Fruit fly (Drosophila melanogaster) ovary, adult (tissue): Measurements from ENCODE around the gene CG14331.

Experiments used
- CG17801 ChIP-seq: fragments of 200-800 bp; optimal IDR thresholded peaks from 2 replicates; lab custom pipeline; 2019; ENCODE audit warnings: missing biosample characterization, mild to moderate bottlenecking, missing genetic modification characterization, moderate library complexity; ENCODE audit not compliant: partially characterized antibody

Gene CG14331

dm6 chr3R:17412458-17413127 is 27.9 kb downstream of the CG14331 start, which contains the start of gene CG42821:
Gene CG42821, plus strand, starts transcription at chr3R:17413077.
- TF ChIP-seq CG17801 (GFP tag; lab: Kevin White, UChicago): no peak

- no peak for TF ChIP-seq CG17801 (GFP tag; lab: Kevin White, UChicago)
Measured at dm6 chr3R:17410808-17411207, 29.7 kb downstream of the CG14331 start, which contains the start of gene CG5863. Gene CG5863, plus strand, starts transcription at chr3R:17411108.

- no peak for TF ChIP-seq CG17801 (GFP tag; lab: Kevin White, UChicago)
Measured at dm6 chr3R:17409319-17409718, 31.2 kb downstream of the CG14331 start, which contains the start of gene CG5860. Gene CG5860, plus strand, starts transcription at chr3R:17409619.

dm6 chr3R:17407576-17407975 is 33.0 kb downstream of the CG14331 start, which contains the start of gene CG17283:
Gene CG17283, plus strand, starts transcription at chr3R:17407876.
- TF ChIP-seq CG17801 (GFP tag; lab: Kevin White, UChicago): no peak

- TF ChIP-seq CG17801 (GFP tag; lab: Kevin White, UChicago): no peak
Measured at dm6 chr3R:17406411-17406810, 34.1 kb downstream of the CG14331 start, which contains the start of the genes CG42824 and CG42798. Gene CG42824, minus strand, starts transcription at chr3R:17406511. Gene CG42798, plus strand, starts transcription at chr3R:17406678.

dm6 chr3R:17405009-17405408 is 35.5 kb downstream of the CG14331 start, which contains the start of gene CG42823:
Gene CG42823, minus strand, starts transcription at chr3R:17405109.
- no peak for TF ChIP-seq CG17801 (GFP tag; lab: Kevin White, UChicago)

DNA sequence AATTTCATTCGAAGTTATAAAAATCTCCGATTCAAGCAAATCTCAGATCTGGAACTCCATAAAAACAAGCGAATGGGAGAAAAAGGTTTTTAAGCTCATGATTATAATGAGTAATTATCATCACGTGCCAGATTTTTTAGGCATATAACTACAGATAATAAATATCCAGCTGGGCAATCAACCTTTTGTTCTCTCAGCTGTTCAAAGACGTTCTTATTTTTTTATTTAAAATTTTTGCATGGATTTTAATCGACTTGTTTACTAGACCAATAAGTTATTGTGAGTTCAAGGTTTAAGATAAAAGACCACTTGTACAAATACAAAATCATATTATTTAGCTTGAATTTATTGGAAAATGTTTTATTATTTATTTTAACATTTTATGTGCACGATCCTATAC is 36.4 kb downstream of the CG14331 start:
- TF ChIP-seq CG17801 (GFP tag; lab: Kevin White, UChicago): no peak

dm6 chr3R:17403618-17404017 is 36.9 kb downstream of the CG14331 start, which contains the start of gene CG34280:
Gene CG34280, minus strand, starts transcription at chr3R:17403718.
- TF ChIP-seq CG17801 (GFP tag; lab: Kevin White, UChicago): no peak

dm6 chr3R:17403188-17403587 is 37.3 kb downstream of the CG14331 start, which contains the start of gene CG34279:
Gene CG34279, minus strand, starts transcription at chr3R:17403288.
- TF ChIP-seq CG17801 (GFP tag; lab: Kevin White, UChicago): no peak

DNA sequence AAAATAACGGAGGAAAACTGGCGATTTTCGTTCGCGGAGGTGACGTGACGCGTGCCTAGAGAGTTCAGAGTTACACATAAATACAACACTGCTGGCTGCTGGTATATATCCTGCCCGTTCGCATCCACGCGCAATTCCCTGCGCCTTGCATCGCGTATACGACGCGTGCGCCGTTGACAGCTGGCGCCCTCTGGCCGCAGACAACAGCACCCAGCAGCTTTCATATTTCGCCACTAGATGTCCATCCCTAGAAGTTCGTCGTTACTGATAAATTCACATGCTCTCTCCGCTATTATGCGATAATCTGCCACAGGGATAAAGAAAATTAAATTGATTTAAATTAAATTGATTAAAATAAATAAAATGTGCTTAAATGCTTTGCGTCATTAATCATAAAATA is 38.1 kb downstream of the CG14331 start, which contains the start of gene Sur-8:
Gene Sur-8, minus strand, starts transcription at position 82 of the 400 bp plus-strand sequence.
- TF ChIP-seq CG17801 (GFP tag; lab: Kevin White, UChicago): no peak

- TF ChIP-seq CG17801 (GFP tag; lab: Kevin White, UChicago): peak; percentile 20
Measured at dm6 chr3R:17401289-17401752, 39.2 kb downstream of the CG14331 start.

dm6 chr3R:17400675-17401118 is 39.8 kb downstream of the CG14331 start:
- TF ChIP-seq CG17801 (GFP tag; lab: Kevin White, UChicago): peak; percentile 51

DNA sequence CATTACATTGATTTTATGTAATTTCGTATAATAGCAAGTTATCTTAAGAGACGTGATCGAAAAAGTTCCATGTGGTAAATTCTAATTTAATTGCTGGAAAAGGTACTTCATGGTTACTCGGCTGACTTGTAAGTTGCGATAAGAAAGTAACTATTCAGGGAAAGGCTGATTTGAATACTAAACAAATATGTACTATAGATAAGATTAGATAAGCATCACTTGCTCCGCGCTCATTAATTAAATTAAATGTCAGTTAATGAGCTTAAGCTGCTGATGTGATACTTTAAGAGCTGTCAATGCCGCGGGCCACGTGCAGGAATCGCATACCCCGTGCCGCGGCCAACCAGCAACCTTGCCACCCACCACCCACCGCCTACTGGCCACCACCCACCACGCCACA is 40.4 kb downstream of the CG14331 start:
- no peak for TF ChIP-seq CG17801 (GFP tag; lab: Kevin White, UChicago)

DNA sequence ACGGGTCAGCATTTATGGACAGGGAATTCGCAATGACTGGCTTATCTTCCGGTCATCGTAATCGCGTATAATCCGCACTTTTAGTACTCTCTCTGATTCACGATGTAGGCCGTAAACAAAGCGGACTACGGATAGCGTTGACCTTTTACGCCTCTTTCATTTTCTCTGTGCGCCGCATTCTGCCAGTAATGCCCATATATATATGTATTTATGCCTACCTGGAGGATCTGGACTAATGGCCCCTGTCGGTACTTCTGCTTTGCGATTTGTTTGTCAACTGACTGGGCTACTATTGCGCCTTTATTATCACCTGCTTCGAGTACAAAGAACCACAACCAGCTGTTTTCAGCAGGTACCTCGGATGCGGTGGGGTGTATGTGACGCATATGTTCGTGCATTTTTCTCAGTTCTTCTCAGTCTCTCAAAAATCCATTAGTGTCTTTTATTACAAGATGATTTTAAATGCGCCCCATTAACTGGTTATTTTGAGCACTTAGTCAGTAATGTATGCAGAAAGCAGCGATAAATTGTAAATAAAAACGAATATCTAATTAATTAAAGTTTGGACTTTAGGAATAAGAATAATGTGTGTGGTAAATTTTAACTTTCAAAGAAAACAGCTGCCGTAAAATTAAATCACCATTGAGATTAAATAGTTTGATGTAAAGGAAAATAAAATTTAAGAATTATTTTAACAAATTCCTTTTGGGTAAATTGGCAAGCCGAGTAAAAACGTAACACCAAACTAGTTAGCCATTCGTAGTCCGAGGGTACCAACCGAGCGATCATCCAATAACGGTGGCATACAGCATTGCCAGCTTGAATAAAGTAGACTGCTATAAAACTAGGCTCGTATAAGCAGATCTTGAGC is 46.0 kb downstream of the CG14331 start, which contains the start of gene CREG:
Gene CREG, minus strand, starts transcription at position 323 of the 871 bp plus-strand sequence.
- TF ChIP-seq CG17801 (GFP tag; lab: Kevin White, UChicago): no peak
